Fruit fly (Drosophila melanogaster) whole organism, wandering third instar larva: ENCODE measurements around the gene Unr.

Experiments used
- Abd-B ChIP-seq: fragments of >200 bp; optimal IDR thresholded peaks from 2 replicates; lab custom pipeline; 2017; ENCODE audit warnings: missing biosample characterization, missing genetic modification characterization
- CG32264 ChIP-seq: fragments of 200-800 bp; sonication (Bioruptor generic); optimal IDR thresholded peaks from 2 replicates; lab custom pipeline; 2016; ENCODE audit warnings: missing biosample characterization, missing genetic modification characterization
- Dfd ChIP-seq: fragments of >200 bp; optimal IDR thresholded peaks from 2 replicates; lab custom pipeline; 2017; ENCODE audit warnings: missing biosample characterization, missing genetic modification characterization
- GATAd ChIP-seq: sonication (Bioruptor generic); optimal IDR thresholded peaks from 2 replicates; lab custom pipeline; 2016; ENCODE audit warnings: missing biosample characterization, missing genetic modification characterization
- Hr78 ChIP-seq: fragments of >200 bp; optimal IDR thresholded peaks from 2 replicates; lab custom pipeline; 2017; ENCODE audit warnings: missing biosample characterization, missing genetic modification characterization
- Vsx2 ChIP-seq: fragments of 200-300, 225-300 bp; sonication (Bioruptor generic); optimal IDR thresholded peaks from 2 replicates; lab custom pipeline; 2018; ENCODE audit warnings: missing biosample characterization, missing genetic modification characterization; ENCODE audit not compliant: partially characterized antibody
- h ChIP-seq: fragments of 200-800 bp; sonication (Bioruptor generic); optimal IDR thresholded peaks from 3 replicates; lab custom pipeline; 2016; ENCODE audit warnings: missing biosample characterization, mild to moderate bottlenecking, missing genetic modification characterization
- rgr ChIP-seq: fragments of 200-800 bp; sonication (Bioruptor generic); optimal IDR thresholded peaks from 3 replicates; lab custom pipeline; 2016; ENCODE audit warnings: missing biosample characterization, mild to moderate bottlenecking, missing genetic modification characterization

dm6 chr3L:8383968-8384367 is 58.2 kb downstream of the Unr start:
- TF ChIP-seq rgr (GFP tag; lab: Kevin White, UChicago) (no peak), Hr78 (GFP tag; lab: Kevin White, UChicago) (no peak), Abd-B (GFP tag; lab: Kevin White, UChicago) (no peak), Dfd (GFP tag; lab: Kevin White, UChicago) (no peak), GATAd (no peak), Vsx2 (no peak), h (GFP tag; lab: Kevin White, UChicago) (no peak), CG32264 (GFP tag; lab: Kevin White, UChicago) (no peak)
